Worm (Caenorhabditis elegans): ENCODE data around the gene T12B3.2.

- TF ChIP-seq tra-4 (tag; optimal IDR thresholded peaks at IDR 0.05) = no peak
- TF ChIP-seq scrt-1 (GFP tag; IDR thresholded peaks at IDR 0.05) = no peak
- no peak for TF ChIP-seq tbx-11 (GFP tag; IDR thresholded peaks at IDR 0.05)
- no peak for TF ChIP-seq ama-1 (optimal IDR thresholded peaks at IDR 0.05)
- no peak for TF ChIP-seq sea-1 (GFP tag; conservative IDR thresholded peaks at IDR 0.05)
- no peak for TF ChIP-seq aly-1 (tag; optimal IDR thresholded peaks at IDR 0.05)
- TF ChIP-seq pes-1 (GFP tag; IDR thresholded peaks at IDR 0.05) = no peak
- no peak for TF ChIP-seq flt-1 (GFP tag; IDR thresholded peaks at IDR 0.05)
Observed at ce11 chrIV:7339095-7339494, 37.5 kb upstream of the T12B3.2 start.

All from whole organism, early embryonic.